Fruit fly (Drosophila melanogaster): ENCODE measurements around the gene CG11975.

CG11975 gene

DNA sequence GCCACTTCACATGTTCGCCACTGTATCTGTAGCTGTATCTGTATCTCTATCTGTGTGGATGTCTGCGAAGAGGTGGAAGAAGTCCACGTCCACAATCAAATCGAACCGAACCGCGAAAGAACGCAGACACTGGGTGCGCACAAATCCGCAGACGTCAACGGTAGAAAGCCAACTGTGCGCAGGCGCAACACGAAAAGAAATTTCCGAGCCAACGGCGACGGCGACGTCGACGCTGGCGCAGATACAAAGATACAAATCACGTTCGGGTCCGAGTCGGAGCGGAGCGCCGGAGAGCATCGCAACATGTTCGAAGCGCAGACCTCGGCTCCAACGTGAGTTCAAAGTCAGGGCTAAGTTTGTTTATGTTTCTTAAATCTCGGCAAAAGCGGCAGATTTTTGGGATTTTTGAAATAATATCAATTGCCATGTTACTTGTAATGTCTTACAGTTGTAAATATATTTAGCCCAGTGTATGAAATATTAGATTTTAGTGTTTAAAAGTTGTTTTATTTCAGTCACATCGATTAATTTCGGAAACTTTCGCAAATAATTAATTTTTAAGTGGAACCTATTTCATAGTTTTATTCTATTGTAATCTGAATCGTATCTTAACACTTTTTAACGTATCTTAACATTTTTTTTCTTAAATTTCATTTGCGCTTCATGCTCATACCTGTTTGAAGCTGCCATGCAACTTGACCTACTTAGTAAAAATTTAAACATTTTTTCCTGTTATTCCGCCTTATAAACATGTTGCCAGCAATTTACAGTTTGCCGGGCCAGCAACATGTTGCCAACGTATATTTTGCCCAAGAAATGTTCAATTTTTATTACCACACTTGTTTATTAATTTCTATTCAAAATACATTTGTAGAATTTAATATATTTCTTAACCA, 29.9 kb upstream of the CG11975 start, which contains the start of gene ich:
Gene ich, minus strand, starts transcription at position 178 of the 896 bp plus-strand sequence.
- TF ChIP-seq noc (tag; optimal IDR thresholded peaks at IDR 0.05), result no peak

DNA sequence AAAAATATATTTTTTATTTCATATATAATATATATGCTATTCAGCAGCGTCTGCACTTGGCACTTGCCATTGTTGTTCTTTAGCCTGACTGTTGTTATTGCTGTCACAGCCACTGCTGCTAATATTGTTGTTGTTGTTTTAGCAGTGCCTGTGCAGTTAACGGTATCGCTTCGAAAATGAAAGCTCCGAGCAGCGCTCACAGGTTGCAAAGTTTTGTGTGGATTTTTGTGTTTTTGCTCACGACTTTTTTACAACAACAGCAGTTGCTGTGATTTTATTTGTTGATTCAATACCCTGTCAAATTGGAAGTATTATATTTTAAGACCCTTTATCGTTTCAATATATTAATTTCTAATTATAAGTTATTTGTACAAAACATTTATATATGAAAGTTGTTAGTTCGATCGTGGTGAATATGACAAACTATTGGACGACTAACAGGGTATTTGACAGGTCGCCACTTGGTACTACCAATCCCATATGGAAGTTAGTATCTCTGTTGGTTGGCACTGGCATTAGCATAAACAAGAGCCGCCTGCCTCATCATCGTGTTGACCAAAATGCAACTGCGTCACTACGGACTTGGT, 29.2 kb upstream of the CG11975 start:
- TF ChIP-seq noc (tag; optimal IDR thresholded peaks at IDR 0.05), result no peak

DNA sequence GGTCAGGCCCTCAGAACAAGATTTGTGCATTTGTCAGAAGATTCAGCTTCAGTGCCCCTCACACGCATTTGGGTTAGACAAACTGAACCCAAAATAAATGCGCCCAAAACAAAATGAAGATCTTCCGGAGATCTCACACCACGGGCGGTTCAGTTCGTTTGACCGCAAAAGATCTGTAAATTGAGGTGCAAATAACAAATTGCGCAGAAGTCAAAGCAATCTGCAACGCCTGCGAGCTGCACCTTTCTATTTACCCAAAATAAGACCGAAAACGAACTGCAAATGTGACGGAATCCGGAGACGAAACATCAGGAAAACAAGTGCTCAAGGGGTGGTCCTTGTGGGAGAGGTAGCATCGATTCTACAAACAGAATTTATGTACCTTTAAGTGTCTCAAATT, 27.5 kb upstream of the CG11975 start:
- no peak for TF ChIP-seq noc (tag; optimal IDR thresholded peaks at IDR 0.05)

DNA sequence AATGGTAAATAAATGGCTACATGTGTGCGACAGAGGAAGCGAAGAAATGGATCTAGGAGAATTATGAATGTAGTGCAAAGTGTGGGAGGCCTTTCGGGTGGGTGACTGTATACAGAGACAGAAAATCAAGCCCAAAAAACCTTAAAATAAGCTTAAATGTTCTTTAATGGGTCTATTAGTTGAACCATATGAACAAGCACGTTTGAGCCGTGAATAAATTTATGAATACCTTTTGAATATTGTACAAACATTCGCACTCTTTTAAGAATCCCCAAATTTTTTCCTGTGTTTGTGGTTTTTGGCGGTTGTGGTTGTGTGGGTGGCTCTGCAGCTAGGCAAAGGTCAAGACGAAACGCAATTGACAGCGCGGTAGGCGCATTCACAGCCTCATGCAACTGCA, 26.5 kb upstream of the CG11975 start:
- TF ChIP-seq noc (tag; optimal IDR thresholded peaks at IDR 0.05), result no peak

DNA sequence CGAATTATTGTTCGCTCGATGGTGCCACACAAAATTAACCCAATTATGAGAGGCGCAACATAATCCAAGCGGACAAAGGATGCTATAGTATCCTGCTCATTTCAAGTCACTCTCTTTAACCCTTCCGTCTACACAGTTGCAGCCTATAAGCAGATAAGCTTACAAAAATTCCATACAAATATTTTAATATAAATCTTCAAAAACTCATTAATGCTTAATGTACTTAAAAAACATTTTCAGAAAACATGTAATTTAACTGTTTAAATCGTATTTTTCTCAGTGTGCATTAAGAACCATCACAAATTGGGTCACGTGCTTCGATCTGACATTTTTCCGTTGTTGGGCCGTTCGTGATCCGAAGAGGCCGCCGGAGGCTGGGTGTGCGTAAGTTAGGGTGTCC, 24.2 kb upstream of the CG11975 start:
- no peak for TF ChIP-seq noc (tag; optimal IDR thresholded peaks at IDR 0.05)

DNA sequence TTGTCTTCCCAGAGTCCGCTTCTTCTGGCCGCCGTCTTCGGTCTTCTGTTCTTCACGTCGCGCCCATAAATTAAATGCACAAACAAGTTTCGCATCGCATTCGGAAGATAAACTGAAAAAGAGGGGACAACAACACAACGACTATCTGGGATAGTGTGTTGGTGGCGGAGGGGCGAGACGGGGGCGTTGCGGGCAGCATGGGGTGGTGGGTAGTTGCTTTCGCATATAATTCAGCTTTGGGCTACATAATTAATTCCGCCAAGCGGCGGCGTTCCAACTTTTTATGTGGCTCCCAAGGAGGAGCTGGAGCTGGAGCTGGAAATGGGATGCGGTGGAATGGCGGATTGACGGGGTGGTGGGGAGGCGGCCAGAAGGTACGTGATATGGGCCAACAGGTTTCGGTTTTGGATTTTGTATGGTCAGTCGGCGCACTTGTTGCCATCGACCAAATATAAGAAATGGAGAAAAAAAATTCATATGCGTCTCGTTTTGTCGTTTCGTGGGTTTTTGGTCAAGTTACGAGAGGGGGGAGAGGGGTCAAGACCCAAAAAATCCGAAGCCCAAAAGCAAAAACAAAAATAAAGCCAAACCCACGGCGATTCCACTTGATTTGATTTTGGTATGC, 23.6 kb upstream of the CG11975 start:
- TF ChIP-seq noc (tag; optimal IDR thresholded peaks at IDR 0.05), result no peak

DNA sequence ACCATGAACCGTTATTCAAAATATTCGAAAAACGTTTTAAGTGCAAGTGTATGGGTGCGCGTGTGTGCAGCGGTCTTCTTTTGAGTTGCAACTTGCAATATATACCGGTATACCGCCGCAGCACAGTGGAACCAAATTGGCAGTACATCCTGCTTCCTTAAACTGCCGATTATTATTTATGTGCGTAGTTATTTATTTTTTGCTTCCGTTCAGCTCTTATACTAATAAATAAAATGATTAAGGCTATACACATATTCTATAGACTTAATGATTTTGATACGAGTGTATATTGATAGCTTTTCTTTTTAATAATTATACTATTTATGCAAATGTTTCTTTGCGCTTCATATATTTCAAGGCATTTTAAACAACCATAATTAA, 23.1 kb upstream of the CG11975 start:
- TF ChIP-seq noc (tag; optimal IDR thresholded peaks at IDR 0.05), result no peak

DNA sequence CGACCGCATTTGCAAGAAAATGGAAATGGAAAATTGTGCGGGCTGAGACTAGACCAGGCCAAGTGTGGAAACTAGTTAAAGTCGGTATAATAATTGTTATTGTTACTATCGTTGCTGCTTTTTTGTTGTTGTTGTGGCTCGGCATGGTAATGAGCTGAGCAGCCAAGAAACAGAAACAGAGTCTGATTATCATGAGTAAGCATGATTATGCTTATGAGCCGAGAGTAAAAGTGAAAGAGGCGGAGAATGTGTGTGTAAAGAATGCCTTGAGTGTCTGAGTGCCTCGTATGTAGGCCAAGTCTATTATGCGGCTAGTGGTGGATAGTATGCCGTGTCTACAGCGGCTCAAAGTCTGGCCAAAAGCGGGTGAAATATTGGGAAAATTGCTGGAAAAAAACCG, 22.3 kb upstream of the CG11975 start:
- TF ChIP-seq noc (tag; optimal IDR thresholded peaks at IDR 0.05), result no peak

DNA sequence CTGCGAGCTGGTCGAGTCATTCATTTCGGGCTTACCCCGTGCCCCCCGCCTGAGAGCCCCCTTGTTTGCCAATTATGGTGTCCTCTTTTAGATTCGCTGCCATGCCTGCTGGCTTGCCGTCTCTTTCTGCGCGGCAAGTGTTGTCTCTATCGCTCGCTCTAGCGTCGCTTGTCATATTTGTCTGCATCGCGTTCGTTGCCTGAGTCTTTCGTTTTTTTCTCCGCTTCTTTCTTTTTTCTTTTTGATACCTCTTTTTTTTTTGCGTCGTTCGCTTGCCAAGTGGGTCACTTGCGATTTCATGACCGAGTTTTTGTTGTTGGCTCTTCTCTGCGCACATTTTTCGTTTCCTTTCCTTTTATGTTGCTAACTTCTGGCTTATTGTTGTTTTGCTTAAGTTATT, 21.3 kb upstream of the CG11975 start:
- TF ChIP-seq noc (tag; optimal IDR thresholded peaks at IDR 0.05), result no peak

DNA sequence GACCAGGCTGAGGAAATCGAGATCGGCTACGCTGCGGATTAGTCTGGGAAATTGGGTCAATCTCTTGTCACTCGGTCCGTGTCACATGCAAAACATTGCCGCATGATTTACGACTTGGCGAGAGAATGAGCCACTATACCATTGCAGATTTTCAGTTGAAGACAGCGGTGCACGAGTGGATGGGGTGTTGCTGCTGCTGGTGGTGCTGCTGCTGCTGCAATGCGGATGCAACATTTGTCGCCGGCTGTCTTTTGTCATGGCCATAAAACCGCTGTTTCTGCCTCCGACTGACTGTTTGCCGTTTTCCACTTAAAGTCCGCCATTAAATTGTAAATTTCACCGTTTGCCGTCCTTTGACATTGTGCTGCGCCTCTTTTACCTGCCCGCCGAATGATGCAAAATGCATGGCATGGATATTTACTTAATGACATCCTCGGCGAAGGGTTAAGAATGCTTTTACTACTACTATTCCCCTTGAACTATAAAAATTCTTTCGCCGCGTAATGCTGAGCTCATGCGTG, 16.9 kb upstream of the CG11975 start:
- no peak for TF ChIP-seq noc (tag; optimal IDR thresholded peaks at IDR 0.05)

DNA sequence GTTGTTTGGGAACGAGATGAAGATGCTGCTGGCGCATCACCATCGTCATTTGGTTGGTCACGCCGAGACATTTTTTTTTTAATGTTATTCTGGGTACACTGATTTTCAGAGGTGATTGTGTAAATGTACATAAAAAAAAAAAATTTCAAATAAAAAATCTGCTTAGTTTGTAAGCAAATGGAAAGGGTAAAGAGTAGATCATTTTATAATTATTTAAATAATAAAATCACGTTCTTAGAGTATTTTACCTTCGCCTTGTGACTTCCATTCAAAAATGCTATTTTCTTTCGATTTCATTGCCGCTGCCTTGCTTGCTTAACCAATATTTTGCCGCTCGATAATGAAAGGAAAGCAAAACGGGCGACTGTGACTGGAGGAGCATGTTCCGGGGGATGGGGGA, 14.3 kb upstream of the CG11975 start:
- no peak for TF ChIP-seq noc (tag; optimal IDR thresholded peaks at IDR 0.05)

DNA sequence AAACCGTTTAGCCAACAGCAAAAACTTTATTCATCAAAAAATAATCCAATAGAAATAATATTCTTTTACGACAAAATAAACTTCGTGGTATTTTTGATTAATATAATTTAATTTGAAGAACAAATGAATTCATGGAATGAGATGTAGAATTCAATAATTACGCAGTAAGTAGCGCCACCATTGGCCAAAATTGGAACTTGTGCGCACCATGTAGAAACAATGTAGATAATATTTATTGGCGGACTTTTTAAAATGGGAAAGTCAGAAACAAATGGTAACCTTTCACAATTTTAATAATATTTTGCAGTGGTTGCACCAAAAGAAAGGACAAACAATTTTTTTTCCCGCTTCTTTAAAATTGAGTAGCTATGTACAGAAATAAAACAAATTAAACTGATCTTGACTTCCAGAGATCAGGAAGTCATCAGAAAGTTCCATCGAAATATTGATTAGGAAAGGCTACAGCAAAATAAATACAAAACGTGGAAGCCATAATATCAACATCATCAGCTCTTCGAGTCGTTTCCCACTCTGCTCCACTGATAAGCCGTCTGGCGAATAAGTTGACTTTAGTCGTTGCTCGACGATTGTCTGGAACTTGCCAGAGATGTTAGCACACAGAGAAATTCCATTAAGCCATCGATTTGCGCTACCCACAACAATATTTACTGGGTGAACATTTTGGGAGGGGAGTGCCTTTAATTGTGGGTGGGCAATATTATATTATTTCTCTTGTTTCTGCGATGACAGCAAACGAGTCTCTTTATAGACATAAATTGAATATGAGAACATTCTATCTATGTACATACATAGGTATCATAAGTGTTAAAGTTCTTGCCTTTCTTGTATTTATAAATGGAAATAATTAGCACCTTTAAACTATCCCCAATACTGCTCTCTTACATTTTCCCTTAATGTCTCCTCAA, 12.9 kb upstream of the CG11975 start:
- TF ChIP-seq noc (tag; optimal IDR thresholded peaks at IDR 0.05), result peak; percentile 40

DNA sequence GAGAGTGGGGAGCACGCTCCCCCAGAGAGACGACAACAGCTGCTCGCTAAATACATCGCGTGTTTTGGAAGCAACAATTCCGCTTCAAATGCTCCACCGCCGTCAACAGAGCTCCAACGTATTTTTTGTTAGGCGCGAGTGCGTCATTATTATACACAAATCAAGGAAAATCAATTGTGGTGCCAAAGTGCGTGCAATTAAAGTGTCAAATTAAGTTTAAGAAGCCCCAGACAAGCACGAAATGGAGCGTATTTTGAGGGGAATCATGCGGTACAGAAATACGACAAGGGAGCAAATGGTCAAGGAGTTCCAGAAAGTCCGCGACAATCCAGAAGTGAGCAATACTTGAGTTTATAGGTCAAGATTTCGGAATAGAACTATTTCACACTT, 12.3 kb upstream of the CG11975 start, which contains the start of gene CAHbeta:
Gene CAHbeta, plus strand, starts transcription at position 85 of the 390 bp plus-strand sequence.
- TF ChIP-seq noc (tag; optimal IDR thresholded peaks at IDR 0.05), result peak; percentile 40

DNA sequence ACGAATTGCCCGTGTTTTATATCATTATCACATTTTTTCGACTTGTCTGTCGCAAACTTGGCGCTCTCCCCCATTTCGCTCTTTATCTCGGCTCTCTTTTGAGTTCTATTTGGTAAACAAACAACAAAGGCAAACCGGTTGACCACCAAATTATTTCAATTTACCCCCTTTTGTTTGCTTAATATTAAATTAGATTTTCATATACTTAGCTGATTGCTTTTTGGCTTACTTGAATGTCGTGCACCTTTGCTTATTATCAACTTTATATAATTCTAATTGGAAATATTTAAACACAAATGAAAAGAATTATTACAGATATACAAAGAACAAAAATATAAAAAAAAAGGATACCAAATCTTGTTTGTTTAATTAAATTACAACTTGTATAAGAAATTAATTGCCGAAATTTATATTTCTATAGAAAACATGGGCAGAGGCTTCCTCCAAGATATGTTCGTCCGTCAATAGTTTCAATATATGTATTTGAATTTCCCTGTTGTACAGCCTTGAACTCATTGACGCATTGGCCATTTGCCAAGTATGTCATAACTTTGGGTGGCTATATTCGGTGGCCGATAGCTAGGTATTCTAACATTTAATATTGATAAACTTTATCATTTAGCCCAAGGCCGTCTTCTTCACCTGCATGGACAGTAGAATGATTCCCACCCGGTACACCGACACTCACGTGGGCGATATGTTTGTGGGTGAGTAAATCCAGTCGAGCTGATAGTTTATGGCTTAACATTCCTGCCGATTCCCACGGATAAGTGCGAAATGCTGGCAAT, 11.7 kb upstream of the CG11975 start:
- TF ChIP-seq noc (tag; optimal IDR thresholded peaks at IDR 0.05), result no peak

DNA sequence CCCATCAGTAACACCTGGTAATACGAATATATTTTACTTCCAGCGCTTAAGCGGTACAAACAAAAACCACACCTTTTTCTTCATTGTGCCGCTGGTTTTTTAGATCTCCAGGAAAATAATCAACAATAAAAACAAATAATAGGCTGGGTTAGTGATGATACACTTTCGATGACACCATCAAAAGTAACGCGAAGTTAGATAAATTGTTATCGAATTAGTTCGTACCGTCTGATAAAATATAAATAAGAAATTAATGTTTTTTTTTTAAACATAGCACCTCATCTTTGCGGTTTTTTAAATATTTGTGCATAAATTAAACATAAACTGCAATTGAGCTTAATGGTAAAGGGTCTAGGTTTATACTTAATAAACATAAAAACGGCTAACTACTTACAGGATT, 8.9 kb upstream of the CG11975 start, which contains the start of gene RagA-B:
Gene RagA-B, minus strand, starts transcription at position 175 of the 400 bp plus-strand sequence.
- TF ChIP-seq noc (tag; optimal IDR thresholded peaks at IDR 0.05), result no peak

Data from whole organism, larva.